Fruit fly (Drosophila melanogaster): ENCODE measurements around the gene COX7A.

Gene COX7A

DNA sequence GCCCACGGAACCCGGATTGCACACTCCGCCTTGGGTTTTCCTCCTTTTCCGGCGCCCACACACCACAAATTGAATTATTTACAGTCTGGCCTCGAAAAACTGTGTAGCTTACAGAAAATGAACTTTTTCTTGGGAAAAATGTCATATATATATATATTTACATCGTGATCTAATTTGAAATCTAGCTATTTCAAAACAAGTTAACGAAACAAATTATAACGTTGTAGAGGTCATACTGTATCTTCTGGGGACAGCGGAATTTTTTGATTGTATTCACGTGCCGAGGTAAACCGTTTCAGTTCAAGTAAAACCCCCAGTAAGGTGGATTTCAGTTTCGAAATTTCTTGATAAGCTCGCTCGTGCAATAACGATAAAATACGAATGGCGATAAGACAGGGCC lies 13.6 kb upstream of the COX7A start (continued):
- TF ChIP-seq klu (GFP tag; IDR thresholded peaks at IDR 0.05) (no peak), Mad (GFP tag; optimal IDR thresholded peaks at IDR 0.05) (no peak), Ets97D (GFP tag; optimal IDR thresholded peaks at IDR 0.05) (no peak), Rfx (GFP tag; IDR thresholded peaks at IDR 0.05) (peak; percentile 74), Hand (GFP tag; optimal IDR thresholded peaks at IDR 0.05) (no peak), tup (GFP tag; optimal IDR thresholded peaks at IDR 0.05) (no peak), pb (GFP tag; optimal IDR thresholded peaks at IDR 0.05) (no peak), seq (GFP tag; IDR thresholded peaks at IDR 0.05) (peak; percentile 28; the same call in 1 of the 2 replicates), CG16813 (GFP tag; IDR thresholded peaks at IDR 0.05; ENCODE audit: partially characterized antibody) (no peak), CG30403 (GFP tag; optimal IDR thresholded peaks at IDR 0.05) (peak; percentile 33), eve (GFP tag; optimal IDR thresholded peaks at IDR 0.05) (no peak), CG34224 (GFP tag; IDR thresholded peaks at IDR 0.05; ENCODE audit: partially characterized antibody) (no peak), org-1 (GFP tag; optimal IDR thresholded peaks at IDR 0.05) (peak; percentile 11), CG13296 (GFP tag; optimal IDR thresholded peaks at IDR 0.05) (no peak), CG3847 (GFP tag; IDR thresholded peaks at IDR 0.05) (peak; percentile 52; the same call in 1 of the 2 replicates), Blimp-1 (GFP tag; optimal IDR thresholded peaks at IDR 0.05) (peak; percentile 15), CG13424 (tag; optimal IDR thresholded peaks at IDR 0.05) (peak; percentile 49), Lhr (GFP tag; optimal IDR thresholded peaks at IDR 0.05) (no peak), CG18262 (tag; optimal IDR thresholded peaks at IDR 0.05) (no peak), CG17186 (GFP tag; optimal IDR thresholded peaks at IDR 0.05) (no peak), CG31365 (tag; optimal IDR thresholded peaks at IDR 0.05) (no peak), Hr39 (optimal IDR thresholded peaks at IDR 0.05) (no peak), HLH3B (GFP tag; IDR thresholded peaks at IDR 0.05) (peak; percentile 62), Stat92E (GFP tag; optimal IDR thresholded peaks at IDR 0.05) (no peak), H15 (GFP tag; IDR thresholded peaks at IDR 0.05) (peak; percentile 59; the same call in 1 of the 3 replicates), NK7.1 (GFP tag; optimal IDR thresholded peaks at IDR 0.05) (no peak), Dref (GFP tag; IDR thresholded peaks at IDR 0.05) (no peak), Xrp1 (GFP tag; IDR thresholded peaks at IDR 0.05) (peak; percentile 65), HmgD (GFP tag; optimal IDR thresholded peaks at IDR 0.05) (no peak), CG9437 (GFP tag; optimal IDR thresholded peaks at IDR 0.05) (no peak), CG14860 (GFP tag; IDR thresholded peaks at IDR 0.05; ENCODE audit: partially characterized antibody) (no peak), fd64A (GFP tag; optimal IDR thresholded peaks at IDR 0.05) (no peak), lmd (GFP tag; IDR thresholded peaks at IDR 0.05) (peak; percentile 74), sob (GFP tag; IDR thresholded peaks at IDR 0.05) (peak; percentile 62), onecut (GFP tag; IDR thresholded peaks at IDR 0.05) (no peak), toy (GFP tag; IDR thresholded peaks at IDR 0.05) (no peak), CG2116 (GFP tag; optimal IDR thresholded peaks at IDR 0.05) (no peak), CG6791 (GFP tag; IDR thresholded peaks at IDR 0.05; ENCODE audit: partially characterized antibody) (no peak), stc (GFP tag; IDR thresholded peaks at IDR 0.05) (peak; percentile 79), ro (GFP tag; IDR thresholded peaks at IDR 0.05) (no peak), Dfd (GFP tag; optimal IDR thresholded peaks at IDR 0.05) (no peak), NfI (GFP tag; optimal IDR thresholded peaks at IDR 0.05) (peak; percentile 61), BEAF-32 (GFP tag; optimal IDR thresholded peaks at IDR 0.05) (no peak), CG10543 (GFP tag; optimal IDR thresholded peaks at IDR 0.05) (peak; percentile 1), Hsf (GFP tag; optimal IDR thresholded peaks at IDR 0.05) (no peak), Nf-YA (GFP tag; IDR thresholded peaks at IDR 0.05) (peak; percentile 63), Opbp (GFP tag; IDR thresholded peaks at IDR 0.05; ENCODE audit: partially characterized antibody) (no peak), ems (GFP tag; optimal IDR thresholded peaks at IDR 0.05) (peak; percentile 38), CG6689 (GFP tag; IDR thresholded peaks at IDR 0.05) (peak; percentile 74), CG18476 (GFP tag; optimal IDR thresholded peaks at IDR 0.05) (no peak), Hmx (GFP tag; optimal IDR thresholded peaks at IDR 0.05) (no peak), CG11696 (GFP tag; IDR thresholded peaks at IDR 0.05) (peak; percentile 48)
